Worm (Caenorhabditis elegans) whole organism, early embryonic: ENCODE results near the gene T09B9.1.

Experiments used
- B0310.2 ChIP-seq: sonication (generic microtip); optimal IDR thresholded peaks from 2 replicates; lab custom pipeline; 2016; ENCODE audit warnings: mild to moderate bottlenecking, missing genetic modification characterization, missing compliant biosample characterization
- F13C5.2 ChIP-seq: sonication (generic microtip); optimal IDR thresholded peaks from 2 replicates; lab custom pipeline; 2017; ENCODE audit warnings: mild to moderate bottlenecking, missing genetic modification characterization, inconsistent platforms, missing compliant biosample characterization
- aly-1 ChIP-seq: sonication (generic microtip); optimal IDR thresholded peaks from 2 replicates; lab custom pipeline; 2016; ENCODE audit warnings: missing genetic modification characterization, missing compliant biosample characterization
- ama-1 ChIP-seq: fragments of 150-350 bp; optimal IDR thresholded peaks from 2 replicates; lab custom pipeline; 2014
- ceh-13 ChIP-seq: fragments of 200-800 bp; sonication (Bioruptor generic); optimal IDR thresholded peaks from 2 replicates; lab custom pipeline; 2018; ENCODE audit warnings: mild to moderate bottlenecking, missing genetic modification characterization, missing compliant biosample characterization
- ceh-36 ChIP-seq: sonication (generic microtip); optimal IDR thresholded peaks from 2 replicates; lab custom pipeline; 2016; ENCODE audit warnings: missing genetic modification characterization, inconsistent platforms, missing compliant biosample characterization
- ets-7 ChIP-seq: sonication (generic microtip); optimal IDR thresholded peaks from 2 replicates; lab custom pipeline; 2016; ENCODE audit warnings: missing genotype, missing genetic modification characterization, missing compliant biosample characterization
- flt-1 ChIP-seq: fragments of 200-800 bp; sonication (Bioruptor generic); IDR thresholded peaks from 2 replicates; pipeline ENCODE4 v1.3.6; 2022; ENCODE audit warnings: missing genetic modification characterization, missing compliant biosample characterization
- hmbx-1 ChIP-seq: sonication (generic microtip); optimal IDR thresholded peaks from 2 replicates; lab custom pipeline; 2016; ENCODE audit warnings: mild to moderate bottlenecking, missing genetic modification characterization, missing compliant biosample characterization
- hmg-4 ChIP-seq: fragments of 200-800 bp; sonication (Bioruptor generic); optimal IDR thresholded peaks from 2 replicates; lab custom pipeline; 2018; ENCODE audit warnings: mild to moderate bottlenecking, missing genetic modification characterization, missing compliant biosample characterization
- hnd-1 ChIP-seq: sonication (generic microtip); optimal IDR thresholded peaks from 2 replicates; lab custom pipeline; 2016; ENCODE audit warnings: missing genetic modification characterization, missing compliant biosample characterization
- pes-1 ChIP-seq: fragments of 200-800 bp; sonication (Bioruptor generic); IDR thresholded peaks from 2 replicates; pipeline ENCODE4 v1.3.6; 2022; ENCODE audit warnings: missing genetic modification reagents, missing genetic modification characterization, missing compliant biosample characterization
- scrt-1 ChIP-seq: fragments of 200-800 bp; sonication (Bioruptor generic); IDR thresholded peaks from 2 replicates; pipeline ENCODE4 v1.3.6; 2022; ENCODE audit warnings: missing genetic modification characterization, missing compliant biosample characterization
- sea-1 ChIP-seq: fragments of 200-800 bp; sonication (Bioruptor generic); conservative IDR thresholded peaks from 2 replicates; pipeline ENCODE4 v1.3.6; 2022; ENCODE audit warnings: missing genetic modification characterization, missing compliant biosample characterization
- tbx-11 ChIP-seq: fragments of 200-800 bp; sonication (Bioruptor generic); IDR thresholded peaks from 2 replicates; pipeline ENCODE4 v1.3.6; 2022; ENCODE audit warnings: missing genetic modification characterization, missing compliant biosample characterization
- tbx-37 ChIP-seq: fragments of 200-800 bp; sonication (Bioruptor generic); conservative IDR thresholded peaks from 2 replicates; pipeline ENCODE4 v1.3.6; 2022; ENCODE audit warnings: missing genetic modification reagents, missing genetic modification characterization, missing compliant biosample characterization
- tra-4 ChIP-seq: sonication (generic microtip); optimal IDR thresholded peaks from 2 replicates; lab custom pipeline; 2017; ENCODE audit warnings: missing genetic modification characterization, missing compliant biosample characterization

The T09B9.1 gene

ce11 chrX:9804735-9805134 is 47.7 kb downstream of the T09B9.1 start:
- TF ChIP-seq aly-1 (tag; lab: Kevin White, UChicago) (no peak), tbx-37 (GFP tag; lab: Robert Waterston, UW) (no peak), tbx-11 (GFP tag; lab: Robert Waterston, UW) (no peak), pes-1 (GFP tag; lab: Robert Waterston, UW) (no peak), hmbx-1 (tag; lab: Kevin White, UChicago) (no peak), ama-1 (lab: Kevin White, UChicago) (no peak), ets-7 (no peak), ceh-36 (tag; lab: Kevin White, UChicago) (no peak), B0310.2 (tag; lab: Kevin White, UChicago) (no peak), hmg-4 (GFP tag; lab: Kevin White, UChicago) (no peak), F13C5.2 (tag; lab: Kevin White, UChicago) (no peak), scrt-1 (GFP tag; lab: Robert Waterston, UW) (no peak), sea-1 (GFP tag; lab: Robert Waterston, UW) (no peak), hnd-1 (tag; lab: Kevin White, UChicago) (no peak), ceh-13 (GFP tag; lab: Kevin White, UChicago) (no peak)

ce11 chrX:9805426-9805825 is 48.4 kb downstream of the T09B9.1 start:
- TF ChIP-seq scrt-1 (GFP tag; lab: Robert Waterston, UW) (no peak), tbx-37 (GFP tag; lab: Robert Waterston, UW) (no peak), ama-1 (lab: Kevin White, UChicago) (no peak), hmbx-1 (tag; lab: Kevin White, UChicago) (no peak), F13C5.2 (tag; lab: Kevin White, UChicago) (no peak), tra-4 (tag; lab: Kevin White, UChicago) (no peak), B0310.2 (tag; lab: Kevin White, UChicago) (no peak), ets-7 (no peak), aly-1 (tag; lab: Kevin White, UChicago) (no peak), pes-1 (GFP tag; lab: Robert Waterston, UW) (no peak), ceh-13 (GFP tag; lab: Kevin White, UChicago) (no peak), ceh-36 (tag; lab: Kevin White, UChicago) (no peak), hmg-4 (GFP tag; lab: Kevin White, UChicago) (no peak), hnd-1 (tag; lab: Kevin White, UChicago) (no peak), sea-1 (GFP tag; lab: Robert Waterston, UW) (no peak), flt-1 (GFP tag; lab: Robert Waterston, UW) (no peak), tbx-11 (GFP tag; lab: Robert Waterston, UW) (no peak)

ce11 chrX:9807377-9808048 is 50.4 kb downstream of the T09B9.1 start, which contains the start of gene lgc-47:
TSS of gene lgc-47 (minus strand) at chrX:9807662.
- TF ChIP-seq ceh-36 (tag; lab: Kevin White, UChicago) (no peak), flt-1 (GFP tag; lab: Robert Waterston, UW) (no peak), F13C5.2 (tag; lab: Kevin White, UChicago) (no peak)
